Worm (Caenorhabditis elegans) whole organism, young adult: ENCODE measurements around the gene F54D10.4.

ENCODE experiments used
- dpl-1 ChIP-seq: fragments of 150-350 bp; optimal IDR thresholded peaks from 2 replicates; lab custom pipeline; 2014; ENCODE audit warnings: missing biosample characterization, missing genetic modification reagents, missing genetic modification characterization
- hmg-20 ChIP-seq: fragments of 200-800 bp; sonication (Bioruptor generic); IDR thresholded peaks from 2 replicates; pipeline ENCODE4 v1.3.6; 2022; ENCODE audit warnings: missing genetic modification reagents, missing genetic modification characterization, missing compliant biosample characterization
- nfya-1 ChIP-seq: sonication (generic microtip); optimal IDR thresholded peaks from 2 replicates; lab custom pipeline; 2017; ENCODE audit warnings: antibody characterized with exemption, missing compliant biosample characterization, missing genetic modification characterization, borderline replicate concordance; ENCODE audit not compliant: insufficient read depth
- unc-62 ChIP-seq: fragments of 150-350 bp; optimal IDR thresholded peaks from 2 replicates; lab custom pipeline; 2014; ENCODE audit warnings: missing biosample characterization, missing genetic modification reagents, missing genetic modification characterization
- ztf-6 ChIP-seq: fragments of 200-800 bp; sonication (Bioruptor generic); IDR thresholded peaks from 2 replicates; pipeline ENCODE4 v1.3.6; 2022; ENCODE audit warnings: missing genetic modification reagents, missing genetic modification characterization, missing compliant biosample characterization

DNA sequence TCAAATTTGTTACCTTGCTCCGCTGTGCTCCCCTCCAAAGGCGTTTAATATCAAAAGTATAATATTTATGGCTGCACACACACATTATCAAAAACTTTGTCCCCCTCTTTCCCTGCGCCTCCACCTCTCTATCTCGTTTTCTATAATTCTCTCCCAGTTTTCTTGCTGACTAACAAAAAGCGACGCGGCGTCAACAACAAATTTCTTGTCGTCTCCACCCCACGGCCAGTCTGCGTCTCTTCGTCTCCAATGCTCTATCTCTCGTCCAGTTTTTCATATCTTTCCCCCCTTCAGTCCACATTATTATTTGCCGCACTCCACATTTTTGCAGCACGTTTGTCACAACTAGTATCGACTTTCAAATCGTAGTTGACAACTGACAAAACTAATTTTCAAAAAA lies 3.7 kb upstream of the F54D10.4 start:
- TF ChIP-seq dpl-1 (no peak), ztf-6 (no peak), hmg-20 (GFP tag; lab: Robert Waterston, UW) (no peak), unc-62 (GFP tag; lab: Kevin White, UChicago) (no peak), nfya-1 (tag; lab: Kevin White, UChicago) (no peak)
